Worm (Caenorhabditis elegans): Measurements from ENCODE around the gene gnrr-6.
A peak's percentile ranks its signal among the peaks of the same experiment; 100 is the strongest.

gnrr-6 gene

DNA sequence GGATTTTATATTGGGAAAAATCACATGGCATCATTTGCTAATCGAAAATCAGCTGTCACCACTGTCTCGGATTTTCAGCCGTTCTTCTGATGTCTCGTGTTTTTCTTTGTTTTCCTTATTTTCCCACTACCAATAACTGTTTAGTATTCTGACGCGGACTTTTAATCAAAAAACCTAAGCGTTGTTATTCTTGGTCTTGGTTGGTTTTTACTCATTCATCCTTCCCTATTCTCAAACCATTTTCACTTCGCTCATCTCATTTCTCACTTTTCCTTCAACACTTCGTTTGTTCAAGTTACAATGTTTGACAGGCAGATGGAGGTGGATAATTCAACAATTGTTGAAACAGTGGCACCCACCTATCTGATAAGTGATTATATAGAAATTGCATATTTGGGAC, at the start of gene gnrr-6:
gnrr-6 (plus strand) TSS at position 301 of the 400 bp plus-strand sequence.
- TF ChIP-seq ceh-2 (tag; optimal IDR thresholded peaks at IDR 0.05) (no peak), ceh-31 (tag; optimal IDR thresholded peaks at IDR 0.05) (no peak), pha-4 (tag; optimal IDR thresholded peaks at IDR 0.05) (no peak), hlh-13 (GFP tag; optimal IDR thresholded peaks at IDR 0.05) (no peak), unc-55 (GFP tag; optimal IDR thresholded peaks at IDR 0.05) (no peak), syd-9 (tag; optimal IDR thresholded peaks at IDR 0.05) (no peak), mec-3 (tag; optimal IDR thresholded peaks at IDR 0.05; ENCODE audit: borderline replicate concordance) (no peak), ceh-19 (GFP tag; optimal IDR thresholded peaks at IDR 0.05) (no peak), sdc-2 (tag; optimal IDR thresholded peaks at IDR 0.05) (no peak), sox-2 (GFP tag; IDR thresholded peaks at IDR 0.05) (no peak), elt-4 (tag; optimal IDR thresholded peaks at IDR 0.05) (no peak), fkh-10 (GFP tag; optimal IDR thresholded peaks at IDR 0.05) (no peak), ttx-3 (tag; optimal IDR thresholded peaks at IDR 0.05) (no peak), ama-1 (optimal IDR thresholded peaks at IDR 0.05) (no peak), rnt-1 (tag; optimal IDR thresholded peaks at IDR 0.05) (no peak), ceh-45 (GFP tag; IDR thresholded peaks at IDR 0.05) (no peak)

ce11 chrX:11132260-11132659, 46.4 kb upstream of the gnrr-6 start:
- TF ChIP-seq elt-2 (tag; optimal IDR thresholded peaks at IDR 0.05), result peak; percentile 49
- TF ChIP-seq T23F11.4 (GFP tag; optimal IDR thresholded peaks at IDR 0.05), result no peak

ce11 chrX:11134750-11135394, 43.8 kb upstream of the gnrr-6 start:
- TF ChIP-seq npax-4 (tag; optimal IDR thresholded peaks at IDR 0.05) (no peak), ceh-18 (tag; optimal IDR thresholded peaks at IDR 0.05) (no peak), che-1 (tag; optimal IDR thresholded peaks at IDR 0.05) (no peak), nhr-232 (tag; optimal IDR thresholded peaks at IDR 0.05) (no peak), ceh-45 (GFP tag; IDR thresholded peaks at IDR 0.05) (no peak), ceh-6 (GFP tag; optimal IDR thresholded peaks at IDR 0.05) (no peak), unc-55 (GFP tag; optimal IDR thresholded peaks at IDR 0.05) (no peak), syd-9 (tag; optimal IDR thresholded peaks at IDR 0.05) (no peak), gmeb-2 (tag; optimal IDR thresholded peaks at IDR 0.05) (no peak)

DNA sequence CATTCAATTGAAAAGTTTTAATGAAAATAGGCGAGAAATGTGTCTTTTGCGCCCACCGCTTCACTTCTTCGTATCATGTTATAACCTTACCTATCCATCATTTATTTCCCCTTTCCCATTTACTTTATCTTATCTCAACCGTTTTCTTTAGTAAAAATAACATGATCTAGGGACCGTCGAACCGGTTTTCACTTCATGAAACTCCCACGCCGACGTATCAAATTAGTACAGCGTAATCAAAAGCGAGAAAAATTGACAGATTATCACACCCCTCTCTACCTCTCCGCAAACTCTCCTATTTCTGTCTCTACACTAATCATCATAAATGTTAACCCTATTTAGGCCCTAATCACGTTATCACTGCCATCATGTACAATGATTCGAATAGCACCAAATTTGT, 41.7 kb upstream of the gnrr-6 start:
- no peak for TF ChIP-seq unc-3 (GFP tag; conservative IDR thresholded peaks at IDR 0.05)
- no peak for TF ChIP-seq unc-3 (tag; optimal IDR thresholded peaks at IDR 0.05)
- no peak for TF ChIP-seq mec-3 (tag; optimal IDR thresholded peaks at IDR 0.05; ENCODE audit: borderline replicate concordance)
- no peak for TF ChIP-seq ahr-1 (tag; optimal IDR thresholded peaks at IDR 0.05)
- TF ChIP-seq ttx-3 (tag; optimal IDR thresholded peaks at IDR 0.05), result no peak
- no peak for TF ChIP-seq gmeb-2 (tag; optimal IDR thresholded peaks at IDR 0.05)
- no peak for TF ChIP-seq unc-86 (tag; optimal IDR thresholded peaks at IDR 0.05)
- no peak for TF ChIP-seq nhr-11 (tag; optimal IDR thresholded peaks at IDR 0.05)
- TF ChIP-seq ama-1 (optimal IDR thresholded peaks at IDR 0.05), result no peak
- TF ChIP-seq zip-5 (tag; optimal IDR thresholded peaks at IDR 0.05), result no peak
- TF ChIP-seq dmd-4 (tag; optimal IDR thresholded peaks at IDR 0.05; ENCODE audit: borderline replicate concordance), result no peak
- TF ChIP-seq ceh-6 (GFP tag; optimal IDR thresholded peaks at IDR 0.05), result no peak
- TF ChIP-seq ceh-14 (tag; optimal IDR thresholded peaks at IDR 0.05), result no peak
- no peak for TF ChIP-seq eyg-1 (tag; optimal IDR thresholded peaks at IDR 0.05)
- no peak for TF ChIP-seq unc-42 (tag; optimal IDR thresholded peaks at IDR 0.05)
- no peak for TF ChIP-seq ref-2 (tag; optimal IDR thresholded peaks at IDR 0.05)
- TF ChIP-seq pros-1 (tag; optimal IDR thresholded peaks at IDR 0.05), result no peak
- no peak for TF ChIP-seq ceh-22 (tag; optimal IDR thresholded peaks at IDR 0.05)
- no peak for TF ChIP-seq sdc-2 (tag; optimal IDR thresholded peaks at IDR 0.05)

Measured in whole organism, late embryonic.